Worm (Caenorhabditis elegans) whole organism, midembryonic: ENCODE measurements around the gene ZC15.1.

Experiments used
- T22C8.4 ChIP-seq: fragments of 200-800 bp; sonication (Bioruptor generic); IDR thresholded peaks from 2 replicates; pipeline ENCODE4 v1.3.6; 2022; ENCODE audit warnings: missing genetic modification characterization, missing compliant biosample characterization
- cog-1 ChIP-seq: sonication (generic microtip); optimal IDR thresholded peaks from 2 replicates; lab custom pipeline; 2016; ENCODE audit warnings: missing genetic modification characterization, missing compliant biosample characterization
- flt-1 ChIP-seq: fragments of 200-800 bp; sonication (Bioruptor generic); IDR thresholded peaks from 2 replicates; pipeline ENCODE4 v1.3.6; 2022; ENCODE audit warnings: missing genetic modification characterization, missing compliant biosample characterization
- klf-2 ChIP-seq: fragments of 200-800 bp; sonication (Bioruptor generic); conservative IDR thresholded peaks from 2 replicates; pipeline ENCODE4 v1.3.6; 2022; ENCODE audit warnings: missing genetic modification reagents, missing genetic modification characterization, missing compliant biosample characterization
- med-1 ChIP-seq: sonication (generic microtip); optimal IDR thresholded peaks from 2 replicates; lab custom pipeline; 2017; ENCODE audit warnings: missing genetic modification characterization, mild to moderate bottlenecking, missing compliant biosample characterization, antibody characterized with exemption, missing genetic modification reagents; ENCODE audit not compliant: insufficient read depth
- ref-1 ChIP-seq: fragments of 200-800 bp; sonication (Bioruptor generic); conservative IDR thresholded peaks from 2 replicates; pipeline ENCODE4 v1.3.6; 2022; ENCODE audit warnings: missing genetic modification reagents, missing genetic modification characterization, missing compliant biosample characterization
- tab-1 ChIP-seq: fragments of 200-800 bp; sonication (Bioruptor generic); IDR thresholded peaks from 2 replicates; pipeline ENCODE4 v1.3.6; 2022; ENCODE audit warnings: missing genetic modification characterization, missing compliant biosample characterization
- ztf-23 ChIP-seq: fragments of 200-800 bp; sonication (Bioruptor generic); IDR thresholded peaks from 2 replicates; pipeline ENCODE4 v1.3.6; 2022; ENCODE audit warnings: missing genetic modification reagents, missing genetic modification characterization, missing compliant biosample characterization
- ztf-29 ChIP-seq: fragments of 200-800 bp; sonication (Bioruptor generic); IDR thresholded peaks from 2 replicates; pipeline ENCODE4 v1.3.6; 2022; ENCODE audit warnings: missing genetic modification reagents, missing genetic modification characterization, missing compliant biosample characterization

Gene ZC15.1

ce11 chrV:20347625-20348024, 41.7 kb downstream of the ZC15.1 start:
- TF ChIP-seq ztf-23 (GFP tag; lab: Robert Waterston, UW) = no peak
- TF ChIP-seq tab-1 (GFP tag; lab: Robert Waterston, UW) = no peak
- no peak for TF ChIP-seq T22C8.4
- TF ChIP-seq flt-1 (GFP tag; lab: Robert Waterston, UW) = no peak
- TF ChIP-seq ref-1 = no peak

- TF ChIP-seq flt-1 (GFP tag; lab: Robert Waterston, UW) = no peak
- no peak for TF ChIP-seq ztf-29 (GFP tag; lab: Robert Waterston, UW)
These were observed 44.5 kb downstream of the ZC15.1 start for ce11 chrV:20350382-20350781.

ce11 chrV:20351195-20351594, 45.3 kb downstream of the ZC15.1 start, which contains the start of gene K02E2.1:
K02E2.1 (plus strand) TSS chrV:20351495.
- TF ChIP-seq ztf-23 (GFP tag; lab: Robert Waterston, UW) (no peak), cog-1 (tag; lab: Kevin White, UChicago) (no peak), ztf-29 (GFP tag; lab: Robert Waterston, UW) (no peak), ref-1 (no peak), klf-2 (GFP tag; lab: Robert Waterston, UW) (no peak), med-1 (no peak), flt-1 (GFP tag; lab: Robert Waterston, UW) (no peak)

- TF ChIP-seq cog-1 (tag; lab: Kevin White, UChicago) = no peak
- no peak for TF ChIP-seq ztf-29 (GFP tag; lab: Robert Waterston, UW)
- TF ChIP-seq T22C8.4 = no peak
- no peak for TF ChIP-seq med-1
These were observed 50.6 kb downstream of the ZC15.1 start, which contains the start of gene grd-11 for ce11 chrV:20356472-20356871. grd-11 (plus strand) TSS chrV:20356772.
